Fruit fly (Drosophila melanogaster): ENCODE measurements around the gene Adh.
A peak's percentile ranks its signal among the peaks of the same experiment; 100 is the strongest.

The Adh gene

DNA sequence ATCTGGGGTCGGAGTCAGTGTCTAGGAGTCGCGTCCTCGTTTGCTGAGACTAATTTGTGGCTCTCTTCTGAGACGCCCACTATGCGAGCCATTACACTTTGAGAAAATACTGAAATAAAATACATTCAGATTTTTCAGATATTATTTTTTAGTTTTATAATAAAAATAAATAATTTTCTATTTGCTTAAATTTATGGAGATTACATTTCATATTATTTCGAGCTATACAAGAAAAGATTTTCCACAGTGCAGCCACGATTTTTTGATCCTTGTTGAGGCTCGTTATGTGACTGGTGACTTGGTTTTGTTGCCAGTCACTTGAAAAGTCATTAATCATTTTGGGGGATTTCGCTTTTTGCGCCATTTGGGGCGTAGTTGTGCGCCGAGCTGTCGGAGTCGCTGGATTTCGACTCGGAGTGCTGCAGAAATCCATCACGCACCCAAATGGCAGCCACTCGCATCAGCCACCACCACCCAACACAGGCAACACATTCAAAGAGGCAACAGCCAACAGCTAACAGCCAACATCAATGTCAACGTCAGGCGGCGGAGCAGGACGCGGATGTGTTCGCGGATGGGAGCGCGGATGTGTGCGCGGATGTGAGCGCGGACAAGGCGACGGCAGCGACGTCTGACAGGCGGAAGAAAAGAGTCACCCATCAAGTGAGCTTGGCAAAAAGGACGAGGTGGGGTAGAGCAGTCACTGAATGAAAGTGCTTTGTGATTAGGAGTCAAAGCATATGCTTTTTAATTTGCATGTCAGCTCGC lies 28.5 kb upstream of the Adh start:
- no peak for TF ChIP-seq Abd-B (GFP tag; optimal IDR thresholded peaks at IDR 0.05)
- no peak for TF ChIP-seq rgr (GFP tag; optimal IDR thresholded peaks at IDR 0.05)
- TF ChIP-seq lola (GFP tag; optimal IDR thresholded peaks at IDR 0.05), result no peak
- no peak for TF ChIP-seq CG9705 (GFP tag; optimal IDR thresholded peaks at IDR 0.05)
- TF ChIP-seq HLH106 (tag; optimal IDR thresholded peaks at IDR 0.05), result peak; percentile 3

DNA sequence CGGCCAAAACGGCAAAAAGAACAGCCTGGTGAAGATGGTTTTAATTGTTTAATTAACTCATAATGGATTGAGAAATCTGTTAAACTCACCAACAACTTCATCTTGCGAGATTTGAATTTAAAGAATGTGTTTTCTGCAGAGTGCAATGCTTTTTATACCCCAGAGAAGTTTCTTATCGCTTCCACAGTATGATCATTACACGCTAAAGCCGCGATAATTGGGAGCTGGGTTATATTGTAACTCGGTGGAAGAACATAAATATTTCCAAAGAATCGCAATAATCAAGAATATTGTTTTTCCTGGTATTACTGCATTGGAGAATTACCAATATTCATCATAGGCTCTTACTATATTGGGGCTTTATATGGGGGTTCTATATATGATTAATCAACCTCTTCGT lies 27.2 kb upstream of the Adh start, which contains the start of gene CG42680:
CG42680 (minus strand) TSS at position 101 of the 400 bp plus-strand sequence.
- no peak for TF ChIP-seq fru (GFP tag; optimal IDR thresholded peaks at IDR 0.05)
- TF ChIP-seq CG9705 (GFP tag; optimal IDR thresholded peaks at IDR 0.05), result no peak
- TF ChIP-seq HLH106 (tag; optimal IDR thresholded peaks at IDR 0.05), result no peak
- TF ChIP-seq GATAd (GFP tag; optimal IDR thresholded peaks at IDR 0.05), result no peak
- no peak for TF ChIP-seq dmrt93B (GFP tag; optimal IDR thresholded peaks at IDR 0.05)
- no peak for TF ChIP-seq Dif (GFP tag; optimal IDR thresholded peaks at IDR 0.05; ENCODE audit: partially characterized antibody)
- no peak for TF ChIP-seq sv (GFP tag; optimal IDR thresholded peaks at IDR 0.05)
- TF ChIP-seq CG32264 (GFP tag; optimal IDR thresholded peaks at IDR 0.05), result no peak
- no peak for TF ChIP-seq psq (GFP tag; optimal IDR thresholded peaks at IDR 0.05)
- no peak for TF ChIP-seq tai (GFP tag; optimal IDR thresholded peaks at IDR 0.05)
- TF ChIP-seq woc (GFP tag; optimal IDR thresholded peaks at IDR 0.05), result no peak
- no peak for TF ChIP-seq OdsH (GFP tag; optimal IDR thresholded peaks at IDR 0.05)
- no peak for TF ChIP-seq CrebA (GFP tag; optimal IDR thresholded peaks at IDR 0.05; ENCODE audit: borderline replicate concordance)
- no peak for TF ChIP-seq dl (GFP tag; optimal IDR thresholded peaks at IDR 0.05; ENCODE audit: insufficient read depth in 1 of 2, partially characterized antibody in 2 of 2)
- no peak for TF ChIP-seq rgr (GFP tag; optimal IDR thresholded peaks at IDR 0.05)

- TF ChIP-seq Myc (optimal IDR thresholded peaks at IDR 0.05), result peak; percentile 91
- no peak for TF ChIP-seq Dfd (GFP tag; optimal IDR thresholded peaks at IDR 0.05)
Measured at dm6 chr2L:14588615-14589247, 26.6 kb upstream of the Adh start.

DNA sequence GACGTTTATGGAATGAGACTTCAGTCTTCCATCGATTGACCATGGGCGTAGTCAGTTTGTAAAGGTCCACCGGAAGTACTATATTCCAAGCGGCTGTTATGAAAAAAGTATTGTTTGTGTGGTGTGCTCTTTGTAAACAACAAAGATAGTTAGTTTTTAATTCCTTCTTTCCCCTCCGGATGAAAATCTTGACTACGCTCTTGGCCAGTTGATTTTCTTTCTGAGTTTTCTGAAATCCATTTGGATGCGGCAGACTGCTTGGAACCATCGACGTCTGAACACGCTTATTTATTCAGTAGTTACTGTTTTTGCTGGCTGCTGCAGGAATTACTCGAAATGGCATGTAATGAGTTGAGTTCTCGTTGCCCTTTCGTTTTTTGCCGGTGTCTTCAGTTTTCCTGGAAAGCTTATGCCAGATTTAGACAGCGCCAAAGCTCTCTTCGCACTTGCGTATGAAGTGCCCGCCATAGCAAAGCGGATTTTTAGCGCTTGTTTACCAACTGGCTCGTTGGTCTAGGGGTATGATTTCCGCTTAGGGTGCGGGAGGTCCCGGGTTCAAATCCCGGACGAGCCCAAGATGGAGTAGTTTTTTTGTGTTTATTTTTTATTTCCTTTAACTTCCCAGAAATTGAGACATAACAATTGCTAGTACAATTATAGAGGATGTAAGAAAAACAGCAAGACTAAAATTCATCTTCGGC lies 16.8 kb upstream of the Adh start:
- TF ChIP-seq rgr (GFP tag; optimal IDR thresholded peaks at IDR 0.05) (peak; percentile 38), pan (optimal IDR thresholded peaks at IDR 0.05) (no peak), foxo (GFP tag; optimal IDR thresholded peaks at IDR 0.05) (peak in 1 of 2 experiments; percentile 51), Hnf4 (GFP tag; optimal IDR thresholded peaks at IDR 0.05) (peak; percentile 2), CG9705 (GFP tag; optimal IDR thresholded peaks at IDR 0.05) (no peak), N (GFP tag; optimal IDR thresholded peaks at IDR 0.05) (no peak), lola (GFP tag; optimal IDR thresholded peaks at IDR 0.05) (no peak), dsf (GFP tag; optimal IDR thresholded peaks at IDR 0.05; ENCODE audit: borderline replicate concordance) (no peak), Jra (GFP tag; optimal IDR thresholded peaks at IDR 0.05) (no peak), Vsx2 (GFP tag; optimal IDR thresholded peaks at IDR 0.05; ENCODE audit: partially characterized antibody) (no peak), Mio (GFP tag; optimal IDR thresholded peaks at IDR 0.05) (no peak), psq (GFP tag; optimal IDR thresholded peaks at IDR 0.05) (peak; percentile 2), sv (GFP tag; optimal IDR thresholded peaks at IDR 0.05) (no peak), Hr83 (GFP tag; optimal IDR thresholded peaks at IDR 0.05; ENCODE audit: poor library complexity, severe bottlenecking) (no peak), sage (GFP tag; optimal IDR thresholded peaks at IDR 0.05) (no peak), h (GFP tag; optimal IDR thresholded peaks at IDR 0.05) (peak; percentile 57), Dif (GFP tag; optimal IDR thresholded peaks at IDR 0.05; ENCODE audit: partially characterized antibody) (peak; percentile 5), ey (GFP tag; optimal IDR thresholded peaks at IDR 0.05) (peak; percentile 45), Dfd (GFP tag; optimal IDR thresholded peaks at IDR 0.05) (no peak), Rel (GFP tag; optimal IDR thresholded peaks at IDR 0.05) (no peak), Rel (tag; optimal IDR thresholded peaks at IDR 0.05) (no peak), Hr78 (GFP tag; optimal IDR thresholded peaks at IDR 0.05) (no peak), usp (GFP tag; optimal IDR thresholded peaks at IDR 0.05) (no peak), jim (GFP tag; optimal IDR thresholded peaks at IDR 0.05) (no peak), br (GFP tag; optimal IDR thresholded peaks at IDR 0.05) (no peak), Myc (optimal IDR thresholded peaks at IDR 0.05) (no peak), Sp1 (GFP tag; optimal IDR thresholded peaks at IDR 0.05) (no peak), GATAd (GFP tag; optimal IDR thresholded peaks at IDR 0.05) (no peak), fru (GFP tag; optimal IDR thresholded peaks at IDR 0.05) (peak; percentile 31), woc (GFP tag; optimal IDR thresholded peaks at IDR 0.05) (no peak), CrebA (GFP tag; optimal IDR thresholded peaks at IDR 0.05; ENCODE audit: borderline replicate concordance) (no peak), OdsH (GFP tag; optimal IDR thresholded peaks at IDR 0.05) (no peak), tai (GFP tag; optimal IDR thresholded peaks at IDR 0.05) (peak; percentile 15), brk (GFP tag; optimal IDR thresholded peaks at IDR 0.05) (no peak), Abd-B (GFP tag; optimal IDR thresholded peaks at IDR 0.05) (no peak), dmrt93B (GFP tag; optimal IDR thresholded peaks at IDR 0.05) (peak; percentile 0), dl (GFP tag; optimal IDR thresholded peaks at IDR 0.05; ENCODE audit: insufficient read depth in 1 of 2, partially characterized antibody in 2 of 2) (no peak)

All from whole organism, wandering third instar larva.